Worm (Caenorhabditis elegans) whole organism, early embryonic: ENCODE measurements around the gene F45E12.5.

ENCODE experiments used
- ceh-36 ChIP-seq: sonication (generic microtip); optimal IDR thresholded peaks from 2 replicates; lab custom pipeline; 2016; ENCODE audit warnings: missing genetic modification characterization, inconsistent platforms, missing compliant biosample characterization
- hmbx-1 ChIP-seq: sonication (generic microtip); optimal IDR thresholded peaks from 2 replicates; lab custom pipeline; 2016; ENCODE audit warnings: mild to moderate bottlenecking, missing genetic modification characterization, missing compliant biosample characterization

DNA sequence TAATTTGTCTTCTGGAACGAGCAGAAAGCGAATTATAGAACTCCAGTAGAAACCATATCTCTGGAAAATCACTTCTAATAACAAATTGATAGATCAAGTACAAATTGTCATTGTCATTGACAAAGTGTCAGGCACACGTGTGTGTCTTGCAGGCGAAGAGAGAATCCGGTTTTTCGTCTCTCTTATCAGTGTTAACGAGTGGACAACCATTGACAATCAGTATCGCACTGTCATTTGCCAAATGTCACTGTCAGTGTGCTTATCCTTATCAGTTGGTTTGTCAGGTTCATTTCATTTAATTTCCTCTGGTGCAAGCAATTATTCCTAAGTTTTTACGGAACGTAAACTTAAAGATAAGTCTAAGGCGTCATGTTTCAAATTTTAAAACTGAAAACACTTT is 36.4 kb downstream of the F45E12.5 start:
- TF ChIP-seq hmbx-1 (no peak), ceh-36 (tag; lab: Kevin White, UChicago) (no peak)
